In the genomic region with DNA sequence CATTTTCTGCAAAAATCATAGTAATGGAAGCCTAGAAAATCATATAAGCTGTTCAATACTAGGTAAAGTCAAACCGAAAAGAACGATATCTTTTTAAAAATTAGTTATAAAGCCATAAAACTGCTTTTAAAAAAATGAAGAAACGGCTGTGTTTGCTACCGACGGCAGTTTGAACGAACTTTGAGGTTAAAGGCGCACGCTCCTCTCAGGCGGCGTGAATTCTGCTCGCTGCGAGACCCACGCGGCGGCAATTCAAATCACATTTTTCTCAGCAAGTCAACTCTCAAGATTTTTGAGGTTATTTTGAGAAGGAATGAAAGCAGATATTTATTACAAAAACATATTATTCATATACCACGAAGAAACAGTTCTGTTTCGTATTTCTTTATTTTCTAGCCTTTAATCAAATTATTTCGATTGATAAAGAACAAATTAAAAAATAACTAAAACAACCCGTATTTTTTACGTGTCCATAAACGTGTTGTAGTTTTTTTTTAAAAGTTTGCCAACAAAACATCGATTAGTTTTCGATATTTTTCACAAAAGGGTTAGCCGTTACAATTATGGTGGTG, we compare ENCODE assay signal across 7 worm cellular contexts.
TF ChIP-seq lines count a peak whose summit lies in the region.

A gene (minus strand): TSS at position 6 of the 572 bp plus-strand sequence.
A gene (plus strand): TSS at position 522 of the 572 bp plus-strand sequence.

TF ChIP-seq in whole organism, L1 larva, 84 proteins besides CTCF, POLR2A, EP300 and RAD21 (continues in another document):
- TF ChIP-seq skn-1 (tag; optimal IDR thresholded peaks at IDR 0.05; lab: Kevin White, UChicago), result peak; percentile 88
- peak; percentile 61 for TF ChIP-seq snpc-4 (tag; optimal IDR thresholded peaks at IDR 0.05; lab: Kevin White, UChicago)
- TF ChIP-seq xbp-1 (tag; optimal IDR thresholded peaks at IDR 0.05; lab: Kevin White, UChicago), result peak; percentile 86
- TF ChIP-seq efl-1 (optimal IDR thresholded peaks at IDR 0.05; lab: Kevin White, UChicago), result peak; percentile 85 to 97
- peak; percentile 96 to 99 for TF ChIP-seq efl-1 (GFP tag; optimal IDR thresholded peaks at IDR 0.05 in 1 of 2; lab: Kevin White, UChicago)
- TF ChIP-seq sox-4 (tag; optimal IDR thresholded peaks at IDR 0.05; lab: Kevin White, UChicago), result peak; percentile 31
- no peak for TF ChIP-seq alr-1 (tag; optimal IDR thresholded peaks at IDR 0.05; lab: Kevin White, UChicago; ENCODE audit: borderline replicate concordance)
- peak; percentile 91 for TF ChIP-seq snu-23 (GFP tag; optimal IDR thresholded peaks at IDR 0.05; lab: Kevin White, UChicago)
- no peak for TF ChIP-seq pqm-1 (tag; optimal IDR thresholded peaks at IDR 0.05; lab: Kevin White, UChicago)
- TF ChIP-seq tbx-2 (tag; optimal IDR thresholded peaks at IDR 0.05; lab: Kevin White, UChicago), result peak; percentile 87
- TF ChIP-seq irx-1 (tag; optimal IDR thresholded peaks at IDR 0.05; lab: Kevin White, UChicago), result peak; percentile 69

TF ChIP-seq in whole organism, L2 larva, 48 proteins besides CTCF, POLR2A, EP300 and RAD21 (continues in another document):
- TF ChIP-seq ZK546.5 (tag; optimal IDR thresholded peaks at IDR 0.05; lab: Kevin White, UChicago), result peak; percentile 45
- TF ChIP-seq C34F6.9 (tag; optimal IDR thresholded peaks at IDR 0.05; lab: Kevin White, UChicago), result peak; percentile 91
- peak; percentile 67 for TF ChIP-seq nhr-21 (tag; optimal IDR thresholded peaks at IDR 0.05; lab: Kevin White, UChicago)
- TF ChIP-seq lsy-2 (tag; optimal IDR thresholded peaks at IDR 0.05; lab: Kevin White, UChicago), result peak; percentile 55 to 90
- no peak for TF ChIP-seq ztf-1 (GFP tag; conservative IDR thresholded peaks at IDR 0.05; lab: Robert Waterston, UW)
- TF ChIP-seq ceh-16 (tag; optimal IDR thresholded peaks at IDR 0.05; lab: Kevin White, UChicago), result no peak
- peak in 1 of 2 experiments; percentile 15 for TF ChIP-seq mdl-1 (tag; optimal IDR thresholded peaks at IDR 0.05; lab: Kevin White, UChicago)
- peak; percentile 70 for TF ChIP-seq nhr-25 (tag; optimal IDR thresholded peaks at IDR 0.05; lab: Kevin White, UChicago)
- no peak for TF ChIP-seq nhr-237 (tag; optimal IDR thresholded peaks at IDR 0.05; lab: Kevin White, UChicago)
- no peak for TF ChIP-seq zag-1 (tag; optimal IDR thresholded peaks at IDR 0.05; lab: Kevin White, UChicago)
- peak; percentile 81 for TF ChIP-seq nhr-129 (tag; optimal IDR thresholded peaks at IDR 0.05; lab: Kevin White, UChicago)
- TF ChIP-seq aly-2 (tag; optimal IDR thresholded peaks at IDR 0.05; lab: Kevin White, UChicago), result no peak

TF ChIP-seq in whole organism, L3 larva, 47 proteins besides CTCF, POLR2A, EP300 and RAD21 (continues in another document):
- TF ChIP-seq nfya-1 (tag; optimal IDR thresholded peaks at IDR 0.05; lab: Kevin White, UChicago; ENCODE audit: insufficient read depth) (peak; percentile 87), snpc-4 (tag; optimal IDR thresholded peaks at IDR 0.05; lab: Kevin White, UChicago) (peak; percentile 62), R02D3.7 (tag; optimal IDR thresholded peaks at IDR 0.05; lab: Kevin White, UChicago) (peak; percentile 52), nhr-25 (tag; optimal IDR thresholded peaks at IDR 0.05; lab: Kevin White, UChicago) (peak; percentile 87), nhr-77 (tag; optimal IDR thresholded peaks at IDR 0.05; lab: Kevin White, UChicago) (no peak), nhr-237 (tag; optimal IDR thresholded peaks at IDR 0.05; lab: Kevin White, UChicago) (no peak), ceh-28 (tag; optimal IDR thresholded peaks at IDR 0.05; lab: Kevin White, UChicago) (peak; percentile 14), nhr-43 (tag; optimal IDR thresholded peaks at IDR 0.05; lab: Kevin White, UChicago; ENCODE audit: poor library complexity, severe bottlenecking) (peak; percentile 49), jun-1 (tag; optimal IDR thresholded peaks at IDR 0.05; lab: Kevin White, UChicago) (peak; percentile 27), sea-2 (GFP tag; optimal IDR thresholded peaks at IDR 0.05; lab: Kevin White, UChicago) (no peak), lin-39 (tag; optimal IDR thresholded peaks at IDR 0.05; lab: Kevin White, UChicago) (peak; percentile 77), pqm-1 (tag; optimal IDR thresholded peaks at IDR 0.05; lab: Kevin White, UChicago) (peak; percentile 34)

TF ChIP-seq in whole organism, L4 larva, 104 proteins besides CTCF, POLR2A, EP300 and RAD21 (continues in another document):
- TF ChIP-seq mxl-3 (GFP tag; optimal IDR thresholded peaks at IDR 0.05; lab: Kevin White, UChicago) (peak; percentile 18), nhr-25 (tag; optimal IDR thresholded peaks at IDR 0.05; lab: Kevin White, UChicago; ENCODE audit: borderline replicate concordance, insufficient read depth) (peak; percentile 36), rbr-2 (tag; optimal IDR thresholded peaks at IDR 0.05; lab: Kevin White, UChicago) (peak; percentile 47), nhr-77 (tag; optimal IDR thresholded peaks at IDR 0.05; lab: Kevin White, UChicago) (peak; percentile 77), nhr-28 (tag; optimal IDR thresholded peaks at IDR 0.05; lab: Kevin White, UChicago) (peak; percentile 18), lsy-2 (tag; optimal IDR thresholded peaks at IDR 0.05; lab: Kevin White, UChicago) (peak; percentile 45 to 88), mep-1 (tag; optimal IDR thresholded peaks at IDR 0.05; lab: Kevin White, UChicago) (peak; percentile 87), ceh-28 (tag; optimal IDR thresholded peaks at IDR 0.05; lab: Kevin White, UChicago) (no peak), hlh-11 (tag; optimal IDR thresholded peaks at IDR 0.05; lab: Kevin White, UChicago) (peak; percentile 72), dmd-6 (GFP tag; IDR thresholded peaks at IDR 0.05; lab: Robert Waterston, UW) (peak; percentile 28; the same call in 1 of the 2 replicates), mdl-1 (tag; optimal IDR thresholded peaks at IDR 0.05; lab: Kevin White, UChicago) (peak in 1 of 2 experiments; percentile 77), dmd-9 (GFP tag; IDR thresholded peaks at IDR 0.05; lab: Robert Waterston, UW) (no peak)

TF ChIP-seq in whole organism, late embryonic, 69 proteins besides CTCF, POLR2A, EP300 and RAD21 (continues in another document):
- no peak for TF ChIP-seq pat-9 (tag; optimal IDR thresholded peaks at IDR 0.05; lab: Kevin White, UChicago)
- no peak for TF ChIP-seq pqm-1 (tag; optimal IDR thresholded peaks at IDR 0.05; lab: Kevin White, UChicago)
- no peak for TF ChIP-seq ttx-3 (tag; optimal IDR thresholded peaks at IDR 0.05; lab: Kevin White, UChicago)
- TF ChIP-seq ceh-31 (tag; optimal IDR thresholded peaks at IDR 0.05; lab: Kevin White, UChicago), result no peak
- TF ChIP-seq dve-1 (tag; optimal IDR thresholded peaks at IDR 0.05; lab: Kevin White, UChicago), result peak; percentile 50
- no peak for TF ChIP-seq sox-4 (tag; optimal IDR thresholded peaks at IDR 0.05; lab: Kevin White, UChicago)
- TF ChIP-seq unc-3 (GFP tag; conservative IDR thresholded peaks at IDR 0.05; lab: Robert Waterston, UW), result no peak
- TF ChIP-seq unc-3 (tag; optimal IDR thresholded peaks at IDR 0.05; lab: Kevin White, UChicago), result no peak
- no peak for TF ChIP-seq ztf-16 (tag; optimal IDR thresholded peaks at IDR 0.05; lab: Kevin White, UChicago)
- TF ChIP-seq ceh-18 (tag; optimal IDR thresholded peaks at IDR 0.05; lab: Kevin White, UChicago), result peak; percentile 2
- TF ChIP-seq ets-4 (tag; optimal IDR thresholded peaks at IDR 0.05; lab: Kevin White, UChicago), result no peak
- no peak for TF ChIP-seq pag-3 (tag; optimal IDR thresholded peaks at IDR 0.05; lab: Kevin White, UChicago; ENCODE audit: borderline replicate concordance)
- peak; percentile 56 for TF ChIP-seq nfya-1 (tag; optimal IDR thresholded peaks at IDR 0.05; lab: Kevin White, UChicago)

TF ChIP-seq in whole organism, mixed stage, embryonic, 35 proteins besides CTCF, POLR2A, EP300 and RAD21 (continues in another document):
- no peak for TF ChIP-seq unc-62 (GFP tag; optimal IDR thresholded peaks at IDR 0.05; lab: Kevin White, UChicago)
- TF ChIP-seq ztf-11 (tag; optimal IDR thresholded peaks at IDR 0.05; lab: Kevin White, UChicago), result no peak
- TF ChIP-seq blmp-1 (tag; optimal IDR thresholded peaks at IDR 0.05; lab: Kevin White, UChicago), result no peak
- TF ChIP-seq ceh-83 (GFP tag; optimal IDR thresholded peaks at IDR 0.05; lab: Kevin White, UChicago), result no peak
- TF ChIP-seq snpc-4 (tag; optimal IDR thresholded peaks at IDR 0.05; lab: Kevin White, UChicago), result no peak
- no peak for TF ChIP-seq cnd-1 (tag; optimal IDR thresholded peaks at IDR 0.05; lab: Kevin White, UChicago)
- TF ChIP-seq sem-2 (GFP tag; optimal IDR thresholded peaks at IDR 0.05; lab: Kevin White, UChicago), result no peak
- TF ChIP-seq mep-1 (tag; optimal IDR thresholded peaks at IDR 0.05; lab: Kevin White, UChicago), result peak; percentile 92
- TF ChIP-seq flh-1 (GFP tag; optimal IDR thresholded peaks at IDR 0.05; lab: Kevin White, UChicago), result no peak
- no peak for TF ChIP-seq lin-32 (GFP tag; optimal IDR thresholded peaks at IDR 0.05; lab: Kevin White, UChicago)
- TF ChIP-seq pha-4 (tag; optimal IDR thresholded peaks at IDR 0.05; lab: Kevin White, UChicago), result peak; percentile 51
- TF ChIP-seq nhr-28 (tag; optimal IDR thresholded peaks at IDR 0.05; lab: Kevin White, UChicago), result no peak
- no peak for TF ChIP-seq mls-2 (tag; optimal IDR thresholded peaks at IDR 0.05; lab: Kevin White, UChicago)
- no peak for TF ChIP-seq lin-13 (tag; optimal IDR thresholded peaks at IDR 0.05; lab: Kevin White, UChicago)
- TF ChIP-seq M03D4.4 (tag; optimal IDR thresholded peaks at IDR 0.05; lab: Kevin White, UChicago), result no peak

TF ChIP-seq in whole organism, young adult, 124 proteins besides CTCF, POLR2A, EP300 and RAD21 (continues in another document):
- TF ChIP-seq pha-4 (tag; optimal IDR thresholded peaks at IDR 0.05; lab: Kevin White, UChicago) (no peak), tbp1 (GFP tag; optimal IDR thresholded peaks at IDR 0.05; lab: Kevin White, UChicago) (peak; percentile 54), mes-4 (tag; optimal IDR thresholded peaks at IDR 0.05; lab: Kevin White, UChicago) (no peak), let-526 (GFP tag; IDR thresholded peaks at IDR 0.05; lab: Robert Waterston, UW) (no peak), ztf-6 (GFP tag; IDR thresholded peaks at IDR 0.05; lab: Robert Waterston, UW) (no peak), unc-62 (GFP tag; optimal IDR thresholded peaks at IDR 0.05; lab: Kevin White, UChicago) (no peak), hmg-1.2 (GFP tag; IDR thresholded peaks at IDR 0.05; lab: Robert Waterston, UW) (no peak; the same call in 1 of the 2 replicates), egl-44 (GFP tag; IDR thresholded peaks at IDR 0.05; lab: Robert Waterston, UW) (no peak), Y67H2A.10 (GFP tag; conservative IDR thresholded peaks at IDR 0.05; lab: Robert Waterston, UW) (no peak), nhr-27 (tag; optimal IDR thresholded peaks at IDR 0.05; lab: Kevin White, UChicago) (no peak), lsl-1 (GFP tag; optimal IDR thresholded peaks at IDR 0.05; lab: Kevin White, UChicago) (peak; percentile 62), ama-1 (optimal IDR thresholded peaks at IDR 0.05; lab: Kevin White, UChicago) (no peak), ama-1 (GFP tag; optimal IDR thresholded peaks at IDR 0.05; lab: Kevin White, UChicago) (no peak), ceh-40 (GFP tag; IDR thresholded peaks at IDR 0.05; lab: Robert Waterston, UW) (no peak), aptf-3 (GFP tag; IDR thresholded peaks at IDR 0.05; lab: Robert Waterston, UW) (no peak), dpl-1 (GFP tag; optimal IDR thresholded peaks at IDR 0.05; lab: Kevin White, UChicago) (peak; percentile 91), nhr-80 (tag; optimal IDR thresholded peaks at IDR 0.05; lab: Kevin White, UChicago) (peak; percentile 38)
